Worm (Caenorhabditis elegans): ENCODE data around the gene ceh-31.

ce11 chrX:3031484-3031883 lies 38.7 kb downstream of the ceh-31 start, which contains the start of gene clec-265:
- no peak for TF ChIP-seq K09A11.1 (tag; optimal IDR thresholded peaks at IDR 0.05; ENCODE audit: insufficient read depth)
- TF ChIP-seq che-1 (tag; optimal IDR thresholded peaks at IDR 0.05): no peak
- no peak for TF ChIP-seq tbx-2 (tag; optimal IDR thresholded peaks at IDR 0.05)
